Worm (Caenorhabditis elegans): Measurements from ENCODE around the gene F17E9.15.

Gene F17E9.15

ce11 chrIV:8312105-8312504 is 35.1 kb upstream of the F17E9.15 start (continued):
- TF ChIP-seq mes-4 (tag; optimal IDR thresholded peaks at IDR 0.05) = no peak

DNA sequence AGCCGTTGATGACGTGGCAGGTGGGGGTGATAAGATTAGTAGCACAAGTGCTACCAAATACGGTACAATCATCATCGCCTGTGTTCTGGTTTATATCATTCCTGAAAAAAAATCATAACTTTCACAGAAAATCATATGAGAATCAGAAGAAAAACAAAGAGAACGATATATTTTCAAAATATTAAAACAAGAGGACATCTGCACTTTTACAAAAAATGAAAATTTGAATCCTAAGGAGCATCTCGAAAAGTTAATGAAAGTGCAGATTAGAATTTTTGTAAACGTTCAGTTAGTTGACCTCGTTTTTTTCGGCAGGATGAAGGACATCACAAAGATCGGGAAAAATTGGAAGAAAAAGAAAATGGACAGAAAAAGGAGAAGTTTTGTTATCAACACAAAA is 34.4 kb upstream of the F17E9.15 start, which contains the start of gene F35H10.10:
Gene F35H10.10, minus strand, starts transcription at position 101 of the 400 bp plus-strand sequence.
- TF ChIP-seq snpc-4 (GFP tag; optimal IDR thresholded peaks at IDR 0.05) (no peak), snpc-4 (tag; optimal IDR thresholded peaks at IDR 0.05) (no peak), egl-44 (GFP tag; IDR thresholded peaks at IDR 0.05) (no peak), lsy-27 (tag; optimal IDR thresholded peaks at IDR 0.05; ENCODE audit: borderline replicate concordance, insufficient read depth) (no peak), Y79H2A.3 (GFP tag; conservative IDR thresholded peaks at IDR 0.05) (no peak), zfh-2 (GFP tag; conservative IDR thresholded peaks at IDR 0.05) (no peak), repo-1 (tag; optimal IDR thresholded peaks at IDR 0.05) (no peak), ztf-3 (GFP tag; optimal IDR thresholded peaks at IDR 0.05) (no peak), athp-1 (tag; optimal IDR thresholded peaks at IDR 0.05) (no peak), aptf-2 (GFP tag; conservative IDR thresholded peaks at IDR 0.05) (no peak)

- no peak for TF ChIP-seq snpc-1.1 (tag; optimal IDR thresholded peaks at IDR 0.05; ENCODE audit: insufficient read depth)
- no peak for TF ChIP-seq F52B5.7 (tag; optimal IDR thresholded peaks at IDR 0.05)
- TF ChIP-seq akir-1 (GFP tag; optimal IDR thresholded peaks at IDR 0.05) = no peak
- TF ChIP-seq sdz-38 (tag; optimal IDR thresholded peaks at IDR 0.05) = no peak
- TF ChIP-seq hmg-1.2 (GFP tag; IDR thresholded peaks at IDR 0.05) = no peak
Measured at ce11 chrIV:8317800-8318199, 29.4 kb upstream of the F17E9.15 start.

- no peak for TF ChIP-seq die-1 (tag; optimal IDR thresholded peaks at IDR 0.05)
- no peak for TF ChIP-seq mes-4 (tag; optimal IDR thresholded peaks at IDR 0.05)
- no peak for TF ChIP-seq unc-130 (GFP tag; optimal IDR thresholded peaks at IDR 0.05)
- TF ChIP-seq aptf-3 (GFP tag; IDR thresholded peaks at IDR 0.05) = no peak
- TF ChIP-seq F57C9.4 (tag; optimal IDR thresholded peaks at IDR 0.05) = no peak
- no peak for TF ChIP-seq T07F8.4 (tag; optimal IDR thresholded peaks at IDR 0.05)
- no peak for TF ChIP-seq nhr-80 (tag; optimal IDR thresholded peaks at IDR 0.05)
- TF ChIP-seq cebp-1 (GFP tag; IDR thresholded peaks at IDR 0.05) = no peak
- TF ChIP-seq cebp-1 (tag; optimal IDR thresholded peaks at IDR 0.05) = no peak
- no peak for TF ChIP-seq K12H6.12 (tag; optimal IDR thresholded peaks at IDR 0.05)
- no peak for TF ChIP-seq dox-1 (GFP tag; IDR thresholded peaks at IDR 0.05)
- no peak for TF ChIP-seq ceh-79 (tag; optimal IDR thresholded peaks at IDR 0.05)
- no peak for TF ChIP-seq egl-44 (GFP tag; IDR thresholded peaks at IDR 0.05)
- no peak for TF ChIP-seq xnd-1 (tag; optimal IDR thresholded peaks at IDR 0.05)
- TF ChIP-seq nfyb-1 (GFP tag; IDR thresholded peaks at IDR 0.05) = no peak
Measured at ce11 chrIV:8318799-8319198, 28.4 kb upstream of the F17E9.15 start.

ce11 chrIV:8325667-8326066 is 21.6 kb upstream of the F17E9.15 start, which contains the start of gene F35H10.3:
F35H10.3 (plus strand) TSS chrIV:8325967.
- TF ChIP-seq tbx-9 (tag; optimal IDR thresholded peaks at IDR 0.05; ENCODE audit: borderline replicate concordance) (no peak), ztf-6 (GFP tag; IDR thresholded peaks at IDR 0.05) (no peak), F33H1.4 (GFP tag; IDR thresholded peaks at IDR 0.05) (no peak), F52B5.7 (tag; optimal IDR thresholded peaks at IDR 0.05) (no peak), efl-1 (GFP tag; optimal IDR thresholded peaks at IDR 0.05) (no peak), let-607 (tag; optimal IDR thresholded peaks at IDR 0.05) (no peak), madf-3 (GFP tag; IDR thresholded peaks at IDR 0.05) (no peak)

Data from whole organism, young adult.